Fruit fly (Drosophila melanogaster) whole organism, embryonic: ENCODE measurements around the gene L2HGDH.

ENCODE experiments used
- CG7745 ChIP-seq: fragments of 200-800 bp; sonication (Bioruptor generic); optimal IDR thresholded peaks from 2 replicates; lab custom pipeline; 2018; ENCODE audit warnings: missing biosample characterization, mild to moderate bottlenecking, missing genetic modification characterization, moderate library complexity
- Rx ChIP-seq: fragments of 200-800 bp; sonication (Bioruptor generic); IDR thresholded peaks from 2 replicates; pipeline ENCODE4 v1.3.6; 2022; ENCODE audit warnings: missing biosample characterization, missing genetic modification characterization

DNA sequence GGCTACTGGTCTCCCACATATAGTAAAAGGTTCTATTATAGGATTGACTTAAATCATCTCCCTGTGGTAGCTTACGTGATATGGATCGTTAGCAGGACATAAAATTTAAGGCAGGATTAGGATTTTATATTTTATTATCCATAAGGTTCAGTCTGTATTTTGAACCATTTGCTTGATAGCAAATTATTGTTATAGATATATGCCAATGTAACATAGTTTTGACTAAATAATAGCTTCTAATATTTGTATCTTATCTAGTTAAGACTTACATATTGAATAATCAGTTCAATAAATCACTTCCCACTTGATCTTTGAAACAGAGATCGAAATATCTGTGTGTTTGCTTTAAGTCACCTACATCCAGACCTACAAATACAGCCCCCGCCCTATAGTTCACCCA lies 36.3 kb upstream of the L2HGDH start, which contains the start of gene robl37BC:
- no peak for TF ChIP-seq Rx (GFP tag; lab: Robert Waterston, UW)
- no peak for TF ChIP-seq CG7745 (tag; lab: Kevin White, UChicago)
